Worm (Caenorhabditis elegans) whole organism, L4/young adult: ENCODE data around the gene gck-1.

Source experiments
- W03F9.2 ChIP-seq: fragments of 150-350 bp; optimal IDR thresholded peaks from 2 replicates; lab custom pipeline; 2014; ENCODE audit warnings: missing biosample characterization, missing genetic modification characterization
- dao-5 ChIP-seq: sonication (generic microtip); optimal IDR thresholded peaks from 2 replicates; lab custom pipeline; 2016; ENCODE audit warnings: missing genotype, missing genetic modification characterization, moderate library complexity, missing compliant biosample characterization
- him-1 ChIP-seq: sonication (generic microtip); optimal IDR thresholded peaks from 2 replicates; lab custom pipeline; 2016; ENCODE audit warnings: missing genotype, missing genetic modification reagents, missing genetic modification characterization, missing compliant biosample characterization

DNA sequence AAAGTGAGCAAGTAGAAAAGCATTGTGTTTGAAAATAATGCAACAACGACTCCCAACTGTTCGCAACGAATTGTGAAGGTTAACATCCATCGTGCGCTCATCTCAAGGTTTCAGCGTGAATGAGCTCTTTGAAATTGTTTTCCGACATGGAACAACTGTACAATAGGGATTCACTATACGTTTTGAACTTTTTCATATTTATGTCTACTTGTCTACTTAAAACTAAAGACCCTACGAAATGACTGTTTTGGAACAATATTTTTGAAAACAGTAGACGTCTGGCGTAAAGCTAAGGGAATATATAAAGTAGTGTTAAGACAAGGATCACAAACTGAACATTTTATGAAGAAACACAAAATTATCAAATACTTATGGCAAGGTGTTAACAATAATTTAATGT, 36.0 kb downstream of the gck-1 start, which contains the start of gene str-86:
- no peak for TF ChIP-seq W03F9.2 (tag; lab: Kevin White, UChicago)
- TF ChIP-seq dao-5 (tag; lab: Kevin White, UChicago), result no peak
- TF ChIP-seq him-1, result no peak
